Worm (Caenorhabditis elegans) whole organism, young adult: ENCODE measurements around the gene nhr-219.

ENCODE experiments used
- B0019.2 ChIP-seq: fragments of 200-800 bp; sonication (Bioruptor generic); conservative IDR thresholded peaks from 2 replicates; pipeline ENCODE4 v1.3.6; 2022; ENCODE audit warnings: missing genetic modification reagents, missing genetic modification characterization, missing compliant biosample characterization
- C17E4.6 ChIP-seq: fragments of 200-800 bp; sonication (Bioruptor generic); IDR thresholded peaks from 2 replicates; pipeline ENCODE4 v1.3.6; 2022; ENCODE audit warnings: missing genetic modification reagents, missing genetic modification characterization, missing compliant biosample characterization
- D2030.7 ChIP-seq: fragments of 200-800 bp; sonication (Bioruptor generic); IDR thresholded peaks from 2 replicates; pipeline ENCODE4 v1.3.6; 2022; ENCODE audit warnings: missing genetic modification reagents, missing genetic modification characterization, missing compliant biosample characterization
- F10E7.11 ChIP-seq: sonication (generic microtip); optimal IDR thresholded peaks from 2 replicates; lab custom pipeline; 2017; ENCODE audit warnings: mild to moderate bottlenecking, missing genetic modification characterization, moderate library complexity, missing compliant biosample characterization
- F23B12.7 ChIP-seq: sonication (generic microtip); optimal IDR thresholded peaks from 2 replicates; lab custom pipeline; 2017; ENCODE audit warnings: missing genetic modification characterization, mild to moderate bottlenecking, missing compliant biosample characterization, antibody characterized with exemption, moderate library complexity; ENCODE audit not compliant: insufficient read depth
- F39B2.1 ChIP-seq: fragments of 200-800 bp; sonication (Bioruptor generic); IDR thresholded peaks from 2 replicates; pipeline ENCODE4 v1.3.6; 2022; ENCODE audit warnings: missing genetic modification reagents, missing genetic modification characterization, missing compliant biosample characterization
- F57C9.4 ChIP-seq: sonication (generic microtip); optimal IDR thresholded peaks from 2 replicates; lab custom pipeline; 2017; ENCODE audit warnings: mild to moderate bottlenecking, missing genetic modification characterization, missing compliant biosample characterization
- Y53F4B.3 ChIP-seq: fragments of 200-800 bp; sonication (Bioruptor generic); IDR thresholded peaks from 2 replicates; pipeline ENCODE4 v1.3.6; 2022; ENCODE audit warnings: missing genetic modification reagents, missing genetic modification characterization, missing compliant biosample characterization
- Y79H2A.3 ChIP-seq: fragments of 200-800 bp; sonication (Bioruptor generic); conservative IDR thresholded peaks from 2 replicates; pipeline ENCODE4 v1.3.6; 2022; ENCODE audit warnings: missing genetic modification reagents, missing genetic modification characterization, missing compliant biosample characterization
- ZK185.1 ChIP-seq: sonication (generic microtip); optimal IDR thresholded peaks from 2 replicates; lab custom pipeline; 2016; ENCODE audit warnings: mild to moderate bottlenecking, missing genetic modification characterization, missing compliant biosample characterization; ENCODE audit not compliant: poor library complexity, severe bottlenecking
- aptf-2 ChIP-seq: fragments of 200-800 bp; sonication (Bioruptor generic); conservative IDR thresholded peaks from 2 replicates; pipeline ENCODE4 v1.3.6; 2022; ENCODE audit warnings: missing genetic modification reagents, missing genetic modification characterization, missing compliant biosample characterization
- aptf-3 ChIP-seq: fragments of 200-800 bp; sonication (Bioruptor generic); IDR thresholded peaks from 2 replicates; pipeline ENCODE4 v1.3.6; 2022; ENCODE audit warnings: missing genetic modification characterization, missing compliant biosample characterization
- athp-1 ChIP-seq: sonication (generic microtip); optimal IDR thresholded peaks from 2 replicates; lab custom pipeline; 2017; ENCODE audit warnings: mild to moderate bottlenecking, missing genetic modification characterization, missing compliant biosample characterization
- attf-3 ChIP-seq: fragments of 200-800 bp; sonication (Bioruptor generic); conservative IDR thresholded peaks from 2 replicates; pipeline ENCODE4 v1.3.6; 2022; ENCODE audit warnings: missing genetic modification reagents, missing genetic modification characterization, missing compliant biosample characterization
- bed-1 ChIP-seq: fragments of 200-800 bp; sonication (Bioruptor generic); IDR thresholded peaks from 2 replicates; pipeline ENCODE4 v1.3.6; 2022; ENCODE audit warnings: missing genetic modification reagents, missing genetic modification characterization, missing compliant biosample characterization
- ceh-100 ChIP-seq: fragments of 200-800 bp; sonication (Bioruptor generic); IDR thresholded peaks from 2 replicates; pipeline ENCODE4 v1.3.6; 2022; ENCODE audit warnings: missing genetic modification reagents, missing genetic modification characterization, missing compliant biosample characterization
- ceh-58 ChIP-seq: fragments of 200-800 bp; sonication (Bioruptor generic); IDR thresholded peaks from 2 replicates; pipeline ENCODE4 v1.3.6; 2022; ENCODE audit warnings: missing genetic modification characterization, missing compliant biosample characterization
- ceh-79 ChIP-seq: sonication (generic microtip); optimal IDR thresholded peaks from 2 replicates; lab custom pipeline; 2017; ENCODE audit warnings: mild to moderate bottlenecking, missing genetic modification characterization, missing compliant biosample characterization
- dox-1 ChIP-seq: fragments of 200-800 bp; sonication (Bioruptor generic); IDR thresholded peaks from 2 replicates; pipeline ENCODE4 v1.3.6; 2022; ENCODE audit warnings: missing genetic modification reagents, missing genetic modification characterization, missing compliant biosample characterization
- dpl-1 ChIP-seq: fragments of 150-350 bp; optimal IDR thresholded peaks from 2 replicates; lab custom pipeline; 2014; ENCODE audit warnings: missing biosample characterization, missing genetic modification reagents, missing genetic modification characterization
- efl-1 ChIP-seq: fragments of 150-350 bp; optimal IDR thresholded peaks from 2 replicates; lab custom pipeline; 2014; ENCODE audit warnings: missing biosample characterization, missing genetic modification reagents, missing genetic modification characterization
- ekl-4 ChIP-seq: fragments of 200-800 bp; sonication (Bioruptor generic); IDR thresholded peaks from 2 replicates; pipeline ENCODE4 v1.3.6; 2022; ENCODE audit warnings: missing genetic modification reagents, missing genetic modification characterization, missing compliant biosample characterization
- gei-17 ChIP-seq: fragments of 200-800 bp; sonication (Bioruptor generic); optimal IDR thresholded peaks from 2 replicates; lab custom pipeline; 2018; ENCODE audit warnings: mild to moderate bottlenecking, missing genetic modification characterization, missing compliant biosample characterization
- hlh-12 ChIP-seq: sonication (generic microtip); optimal IDR thresholded peaks from 2 replicates; lab custom pipeline; 2016; ENCODE audit warnings: missing genetic modification characterization, missing compliant biosample characterization
- hlh-26 ChIP-seq: fragments of 200-800 bp; sonication (Bioruptor generic); conservative IDR thresholded peaks from 2 replicates; pipeline ENCODE4 v1.3.6; 2022; ENCODE audit warnings: missing genetic modification reagents, missing genetic modification characterization, missing compliant biosample characterization
- let-526 ChIP-seq: fragments of 200-800 bp; sonication (Bioruptor generic); IDR thresholded peaks from 2 replicates; pipeline ENCODE4 v1.3.6; 2022; ENCODE audit warnings: missing genetic modification reagents, missing genetic modification characterization, missing compliant biosample characterization
- let-607 ChIP-seq, 2 experiments: fragments of 200-800 bp in 1 of 2; sonication (Bioruptor generic) in 1 of 2; sonication (generic microtip) in 1 of 2; optimal IDR thresholded peaks; 2 replicates each; lab custom pipeline; 2016 to 2018; ENCODE audit warnings: mild to moderate bottlenecking in 2 of 2, missing compliant biosample characterization in 2 of 2, missing genetic modification characterization in 2 of 2, moderate library complexity in 2 of 2, missing genotype in 1 of 2
- lin-35 ChIP-seq, 3 experiments: fragments of 150-350 bp in 2 of 3; sonication (generic microtip) in 1 of 3; optimal IDR thresholded peaks; 2 replicates each; lab custom pipeline; 2014 to 2018; ENCODE audit warnings: missing biosample characterization in 3 of 3, missing genetic modification characterization in 3 of 3, missing genetic modification reagents in 3 of 3
- lsl-1 ChIP-seq: fragments of 200-800 bp; sonication (Bioruptor generic); optimal IDR thresholded peaks from 2 replicates; lab custom pipeline; 2018; ENCODE audit warnings: mild to moderate bottlenecking, missing genetic modification characterization, moderate library complexity, missing compliant biosample characterization
- madf-10 ChIP-seq: sonication (generic microtip); optimal IDR thresholded peaks from 2 replicates; lab custom pipeline; 2016; ENCODE audit warnings: mild to moderate bottlenecking, missing genetic modification characterization, missing compliant biosample characterization
- madf-3 ChIP-seq: fragments of 200-800 bp; sonication (Bioruptor generic); IDR thresholded peaks from 2 replicates; pipeline ENCODE4 v1.3.6; 2022; ENCODE audit warnings: missing genetic modification reagents, missing genetic modification characterization, missing compliant biosample characterization
- madf-6 ChIP-seq: fragments of 200-800 bp; sonication (Bioruptor generic); IDR thresholded peaks from 2 replicates; pipeline ENCODE4 v1.3.6; 2022; ENCODE audit warnings: missing genetic modification reagents, missing genetic modification characterization, missing compliant biosample characterization
- mcd-1 ChIP-seq: fragments of 200-800 bp; sonication (Bioruptor generic); IDR thresholded peaks from 2 replicates; pipeline ENCODE4 v1.3.6; 2022; ENCODE audit warnings: missing genetic modification reagents, missing genetic modification characterization, missing compliant biosample characterization
- mel-28 ChIP-seq: sonication (generic microtip); optimal IDR thresholded peaks from 2 replicates; lab custom pipeline; 2016; ENCODE audit warnings: borderline replicate concordance, mild to moderate bottlenecking, missing genetic modification characterization, missing compliant biosample characterization
- nfya-1 ChIP-seq: sonication (generic microtip); optimal IDR thresholded peaks from 2 replicates; lab custom pipeline; 2017; ENCODE audit warnings: antibody characterized with exemption, missing compliant biosample characterization, missing genetic modification characterization, borderline replicate concordance; ENCODE audit not compliant: insufficient read depth
- nfyb-1 ChIP-seq: fragments of 200-800 bp; sonication (Bioruptor generic); IDR thresholded peaks from 2 replicates; pipeline ENCODE4 v1.3.6; 2022; ENCODE audit warnings: missing genetic modification reagents, missing genetic modification characterization, missing compliant biosample characterization
- nhr-120 ChIP-seq: fragments of 200-800 bp; sonication (Bioruptor generic); IDR thresholded peaks from 2 replicates; pipeline ENCODE4 v1.3.6; 2022; ENCODE audit warnings: missing genetic modification characterization, missing compliant biosample characterization
- nhr-27 ChIP-seq: fragments of 200-800 bp; sonication (Bioruptor generic); optimal IDR thresholded peaks from 2 replicates; lab custom pipeline; 2018; ENCODE audit warnings: mild to moderate bottlenecking, missing genetic modification characterization, moderate library complexity, missing compliant biosample characterization
- nhr-80 ChIP-seq: sonication (generic microtip); optimal IDR thresholded peaks from 2 replicates; lab custom pipeline; 2016; ENCODE audit warnings: missing genetic modification characterization, missing compliant biosample characterization
- nhr-90 ChIP-seq: sonication (generic microtip); optimal IDR thresholded peaks from 2 replicates; lab custom pipeline; 2016; ENCODE audit warnings: missing genotype, mild to moderate bottlenecking, missing genetic modification characterization, missing compliant biosample characterization
- rec-8 ChIP-seq, 2 experiments: sonication (generic microtip); optimal IDR thresholded peaks; 2 replicates each; lab custom pipeline; 2016; ENCODE audit warnings: mild to moderate bottlenecking in 2 of 2, missing genetic modification characterization in 2 of 2, missing genetic modification reagents in 2 of 2, missing genotype in 2 of 2, missing biosample characterization in 1 of 2, missing compliant biosample characterization in 1 of 2, moderate library complexity in 1 of 2
- sea-2 ChIP-seq: fragments of 200-800 bp; sonication (Bioruptor generic); IDR thresholded peaks from 2 replicates; pipeline ENCODE4 v1.3.6; 2022; ENCODE audit warnings: missing genetic modification characterization, missing compliant biosample characterization
- snpc-1.1 ChIP-seq: sonication (generic microtip); optimal IDR thresholded peaks from 2 replicates; lab custom pipeline; 2017; ENCODE audit warnings: missing genetic modification characterization, mild to moderate bottlenecking, missing compliant biosample characterization, antibody characterized with exemption, moderate library complexity, missing genotype, missing genetic modification reagents; ENCODE audit not compliant: insufficient read depth
- somi-1 ChIP-seq: fragments of 200-800 bp; sonication (Bioruptor generic); optimal IDR thresholded peaks from 2 replicates; lab custom pipeline; 2018; ENCODE audit warnings: mild to moderate bottlenecking, missing genetic modification characterization, missing compliant biosample characterization
- sptf-2 ChIP-seq: fragments of 200-800 bp; sonication (Bioruptor generic); optimal IDR thresholded peaks from 2 replicates; lab custom pipeline; 2018; ENCODE audit warnings: mild to moderate bottlenecking, missing genetic modification characterization, missing compliant biosample characterization
- tbp1 ChIP-seq: fragments of 200-800 bp; sonication (Bioruptor generic); optimal IDR thresholded peaks from 2 replicates; lab custom pipeline; 2018; ENCODE audit warnings: mild to moderate bottlenecking, missing genetic modification characterization, missing compliant biosample characterization
- zfh-2 ChIP-seq: fragments of 200-800 bp; sonication (Bioruptor generic); conservative IDR thresholded peaks from 2 replicates; pipeline ENCODE4 v1.3.6; 2022; ENCODE audit warnings: missing genetic modification reagents, missing genetic modification characterization, missing compliant biosample characterization
- ztf-18 ChIP-seq: sonication (generic microtip); optimal IDR thresholded peaks from 2 replicates; lab custom pipeline; 2016; ENCODE audit warnings: missing genotype, mild to moderate bottlenecking, missing genetic modification characterization, missing compliant biosample characterization
- ztf-6 ChIP-seq: fragments of 200-800 bp; sonication (Bioruptor generic); IDR thresholded peaks from 2 replicates; pipeline ENCODE4 v1.3.6; 2022; ENCODE audit warnings: missing genetic modification reagents, missing genetic modification characterization, missing compliant biosample characterization

The nhr-219 gene

DNA sequence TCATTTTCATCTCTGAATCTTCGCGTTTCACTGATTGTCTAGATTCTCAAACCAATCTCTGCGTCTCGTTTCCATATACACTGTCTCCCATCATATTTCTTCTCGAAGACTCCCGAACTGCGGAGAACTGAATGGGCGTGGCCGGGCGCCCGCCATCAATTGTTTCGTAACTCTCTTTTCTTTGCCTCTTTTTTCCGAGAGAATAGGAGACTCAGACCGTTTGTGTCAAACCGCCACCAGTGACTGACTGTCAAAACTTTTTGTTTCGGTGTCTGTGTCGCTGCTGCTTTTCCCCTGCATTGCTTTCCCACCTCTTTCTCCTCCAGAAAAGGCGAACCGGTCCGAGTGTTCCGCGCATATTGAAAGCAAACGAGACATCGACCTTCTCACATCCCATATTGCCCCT lies 29.8 kb downstream of the nhr-219 start, which contains the start of gene unc-23 (continued):
- TF ChIP-seq athp-1 (tag; lab: Kevin White, UChicago) (no peak), C17E4.6 (no peak), nhr-27 (tag; lab: Kevin White, UChicago) (no peak), tbp1 (GFP tag; lab: Kevin White, UChicago) (peak; percentile 65), nhr-90 (tag; lab: Kevin White, UChicago) (peak; percentile 74), ztf-6 (GFP tag; lab: Robert Waterston, UW) (no peak), snpc-1.1 (tag; lab: Kevin White, UChicago) (no peak), madf-6 (GFP tag; lab: Robert Waterston, UW) (no peak), Y79H2A.3 (GFP tag; lab: Robert Waterston, UW) (no peak), zfh-2 (GFP tag; lab: Robert Waterston, UW) (peak; percentile 89), ceh-58 (GFP tag; lab: Robert Waterston, UW) (no peak), sptf-2 (GFP tag; lab: Kevin White, UChicago) (no peak), dpl-1 (GFP tag; lab: Kevin White, UChicago) (no peak), F23B12.7 (tag; lab: Kevin White, UChicago) (no peak), D2030.7 (GFP tag; lab: Robert Waterston, UW) (no peak), dox-1 (GFP tag; lab: Robert Waterston, UW) (peak; percentile 64), bed-1 (GFP tag; lab: Robert Waterston, UW) (no peak), nfyb-1 (GFP tag; lab: Robert Waterston, UW) (peak; percentile 90), Y53F4B.3 (GFP tag; lab: Robert Waterston, UW) (no peak), nhr-80 (peak; percentile 76), somi-1 (GFP tag; lab: Kevin White, UChicago) (peak; percentile 79), ztf-18 (tag; lab: Kevin White, UChicago) (no peak), B0019.2 (no peak), lin-35 (GFP tag; optimal IDR thresholded peaks at IDR 0.05; lab: Kevin White, UChicago) (peak in 1 of 3 experiments; percentile 29), nfya-1 (no peak), hlh-26 (no peak), hlh-12 (tag; lab: Kevin White, UChicago) (no peak), aptf-2 (GFP tag; lab: Robert Waterston, UW) (no peak), ekl-4 (peak; percentile 81), ZK185.1 (tag; lab: Kevin White, UChicago) (peak; percentile 71), mel-28 (tag; lab: Kevin White, UChicago) (no peak), nhr-120 (no peak), let-607 (tag; optimal IDR thresholded peaks at IDR 0.05; lab: Kevin White, UChicago) (peak; percentile 40 to 75), mcd-1 (GFP tag; lab: Robert Waterston, UW) (peak; percentile 66), efl-1 (GFP tag; lab: Kevin White, UChicago) (no peak), lsl-1 (no peak), madf-3 (GFP tag; lab: Robert Waterston, UW) (no peak), gei-17 (GFP tag; lab: Kevin White, UChicago) (peak; percentile 81), madf-10 (tag; lab: Kevin White, UChicago) (peak; percentile 86), attf-3 (GFP tag; lab: Robert Waterston, UW) (no peak), F10E7.11 (tag; lab: Kevin White, UChicago) (no peak), ceh-100 (GFP tag; lab: Robert Waterston, UW) (no peak), ceh-79 (peak; percentile 81), F57C9.4 (no peak), rec-8 (tag; optimal IDR thresholded peaks at IDR 0.05; lab: Kevin White, UChicago) (no peak), aptf-3 (GFP tag; lab: Robert Waterston, UW) (no peak), F39B2.1 (no peak), sea-2 (GFP tag; lab: Robert Waterston, UW) (no peak), let-526 (GFP tag; lab: Robert Waterston, UW) (no peak)
